Worm (Caenorhabditis elegans) whole organism, L1 larva: ENCODE results near the gene grl-25.

Experiments
- lin-39 ChIP-seq: fragments of 150-350 bp; optimal IDR thresholded peaks from 2 replicates; lab custom pipeline; 2014; ENCODE audit warnings: missing biosample characterization, missing genetic modification reagents, missing genetic modification characterization
- vab-15 ChIP-seq: sonication (generic microtip); optimal IDR thresholded peaks from 2 replicates; lab custom pipeline; 2017; ENCODE audit warnings: missing genotype, mild to moderate bottlenecking, missing genetic modification characterization, missing compliant biosample characterization

ce11 chrIII:8984412-8984811, 22.3 kb downstream of the grl-25 start:
- no peak for TF ChIP-seq vab-15 (tag; lab: Kevin White, UChicago)
- no peak for TF ChIP-seq lin-39 (tag; lab: Kevin White, UChicago)
